Fruit fly (Drosophila melanogaster) whole organism, embryonic: ENCODE measurements around the gene mib2.

Source experiments
- Blimp-1 ChIP-seq: fragments of 200-800 bp; sonication (Bioruptor generic); optimal IDR thresholded peaks from 3 replicates; lab custom pipeline; 2018; ENCODE audit warnings: missing biosample characterization, missing genetic modification characterization, mild to moderate bottlenecking, moderate library complexity, missing genetic modification reagents
- CG10209 ChIP-seq: fragments of 200-800 bp; sonication (Bioruptor generic); optimal IDR thresholded peaks from 3 replicates; lab custom pipeline; 2017; ENCODE audit warnings: missing biosample characterization, mild to moderate bottlenecking, missing genetic modification characterization, missing genetic modification reagents
- CG11560 ChIP-seq: fragments of 200-800 bp; sonication (Bioruptor generic); IDR thresholded peaks from 3 replicates; pipeline ENCODE4 v1.3.6; 2022; ENCODE audit warnings: missing biosample characterization, missing genetic modification characterization
- CG12236 ChIP-seq: fragments of 200-800 bp; sonication (Bioruptor generic); optimal IDR thresholded peaks from 2 replicates; lab custom pipeline; 2016; ENCODE audit warnings: missing biosample characterization, missing genetic modification characterization
- CG13287 ChIP-seq: fragments of 200-800 bp; sonication (Bioruptor generic); IDR thresholded peaks from 2 replicates; pipeline ENCODE4 v1.3.6; 2022; ENCODE audit warnings: missing biosample characterization, missing genetic modification characterization; ENCODE audit not compliant: partially characterized antibody
- CG13894 ChIP-seq: fragments of 200-800 bp; sonication (Bioruptor generic); optimal IDR thresholded peaks from 3 replicates; lab custom pipeline; 2018; ENCODE audit warnings: missing biosample characterization, mild to moderate bottlenecking, missing genetic modification characterization, moderate library complexity
- CG14014 ChIP-seq: fragments of 200-800 bp; sonication (Bioruptor generic); IDR thresholded peaks from 2 replicates; pipeline ENCODE4 v1.3.6; 2022; ENCODE audit warnings: missing biosample characterization, missing genetic modification characterization
- CG16863 ChIP-seq: fragments of 200-800 bp; sonication (Bioruptor generic); optimal IDR thresholded peaks from 3 replicates; lab custom pipeline; 2016; ENCODE audit warnings: missing biosample characterization, missing genetic modification characterization
- CG17359 ChIP-seq: fragments of 200-800 bp; sonication (Bioruptor generic); optimal IDR thresholded peaks from 3 replicates; lab custom pipeline; 2018; ENCODE audit warnings: missing biosample characterization, mild to moderate bottlenecking, missing genetic modification characterization, moderate library complexity
- CG18764 ChIP-seq: fragments of 200-800 bp; sonication (Bioruptor generic); optimal IDR thresholded peaks from 3 replicates; lab custom pipeline; 2016; ENCODE audit warnings: missing biosample characterization, missing genetic modification characterization
- CG31441 ChIP-seq: fragments of 200-800 bp; sonication (Bioruptor generic); IDR thresholded peaks from 2 replicates; pipeline ENCODE4 v1.3.6; 2022; ENCODE audit warnings: missing biosample characterization, missing genetic modification characterization
- CG34422 ChIP-seq: fragments of 200-800 bp; sonication (Bioruptor generic); IDR thresholded peaks from 3 replicates; pipeline ENCODE4 v1.3.6; 2022; ENCODE audit warnings: missing biosample characterization, missing genetic modification characterization
- CG3838 ChIP-seq: fragments of 200-800 bp; sonication (Bioruptor generic); optimal IDR thresholded peaks from 3 replicates; lab custom pipeline; 2016; ENCODE audit warnings: missing biosample characterization, missing genetic modification characterization
- CG42726 ChIP-seq: fragments of 200-800 bp; sonication (Bioruptor generic); IDR thresholded peaks from 2 replicates; pipeline ENCODE4 v1.3.6; 2022; ENCODE audit warnings: missing biosample characterization, missing genetic modification characterization; ENCODE audit not compliant: partially characterized antibody
- CG4282 ChIP-seq: fragments of 200-800 bp; sonication (Bioruptor generic); optimal IDR thresholded peaks from 2 replicates; lab custom pipeline; 2016; ENCODE audit warnings: missing biosample characterization, missing genetic modification characterization
- CG7839 ChIP-seq: fragments of 200-800 bp; sonication (Bioruptor generic); optimal IDR thresholded peaks from 3 replicates; lab custom pipeline; 2018; ENCODE audit warnings: missing biosample characterization, mild to moderate bottlenecking, missing genetic modification characterization, moderate library complexity
- CG8089 ChIP-seq: fragments of 200-800 bp; sonication (Bioruptor generic); optimal IDR thresholded peaks from 3 replicates; lab custom pipeline; 2016; ENCODE audit warnings: missing biosample characterization, missing genetic modification characterization
- Chrac-16 ChIP-seq: fragments of 200-800 bp; sonication (Bioruptor generic); optimal IDR thresholded peaks from 3 replicates; lab custom pipeline; 2016; ENCODE audit warnings: missing biosample characterization, missing genetic modification characterization
- D19A ChIP-seq: fragments of 200-800 bp; optimal IDR thresholded peaks from 3 replicates; lab custom pipeline; 2019; ENCODE audit warnings: missing biosample characterization, mild to moderate bottlenecking, missing genetic modification characterization, moderate library complexity
- Deaf1 ChIP-seq: fragments of 200-800 bp; optimal IDR thresholded peaks from 3 replicates; lab custom pipeline; 2019; ENCODE audit warnings: missing biosample characterization, mild to moderate bottlenecking, missing genetic modification characterization, moderate library complexity
- ERR ChIP-seq: fragments of 200-800 bp; sonication (Bioruptor generic); optimal IDR thresholded peaks from 2 replicates; lab custom pipeline; 2016; ENCODE audit warnings: missing biosample characterization, missing genetic modification characterization
- Ets65A ChIP-seq: fragments of 200-800 bp; sonication (Bioruptor generic); peaks from one replicate; lab custom pipeline; 2016; ENCODE audit warnings: missing biosample characterization, missing genetic modification characterization
- Hmx ChIP-seq: fragments of 200-800 bp; sonication (Bioruptor generic); optimal IDR thresholded peaks from 2 replicates; lab custom pipeline; 2016; ENCODE audit warnings: missing biosample characterization, missing genetic modification characterization
- Hr51 ChIP-seq, 2 experiments: fragments of 200-800 bp; sonication (Bioruptor generic); optimal IDR thresholded peaks; 2 replicates in 1 of 2; 3 replicates in 1 of 2; lab custom pipeline; 2016 to 2018; ENCODE audit warnings: missing biosample characterization in 2 of 2, missing genetic modification characterization in 2 of 2, mild to moderate bottlenecking in 1 of 2, moderate library complexity in 1 of 2
- Lhr ChIP-seq: fragments of 200-800 bp; sonication (Bioruptor generic); optimal IDR thresholded peaks from 3 replicates; lab custom pipeline; 2017; ENCODE audit warnings: mild to moderate bottlenecking, missing biosample characterization, missing genetic modification reagents, missing genetic modification characterization
- Lpt ChIP-seq: fragments of >200 bp; optimal IDR thresholded peaks from 2 replicates; lab custom pipeline; 2018; ENCODE audit warnings: missing biosample characterization, missing genetic modification characterization
- Opbp ChIP-seq: fragments of 200-800 bp; sonication (Bioruptor generic); IDR thresholded peaks from 3 replicates; pipeline ENCODE4 v1.3.6; 2022; ENCODE audit warnings: missing biosample characterization, missing genetic modification characterization; ENCODE audit not compliant: partially characterized antibody
- Rx ChIP-seq: fragments of 200-800 bp; sonication (Bioruptor generic); IDR thresholded peaks from 2 replicates; pipeline ENCODE4 v1.3.6; 2022; ENCODE audit warnings: missing biosample characterization, missing genetic modification characterization
- Tbp ChIP-seq: fragments of >200 bp; optimal IDR thresholded peaks from 2 replicates; lab custom pipeline; 2018; ENCODE audit warnings: missing biosample characterization, missing genetic modification characterization
- Usf ChIP-seq: fragments of 200-800 bp; sonication (Bioruptor generic); optimal IDR thresholded peaks from 2 replicates; lab custom pipeline; 2017; ENCODE audit warnings: missing genotype, missing biosample characterization, missing genetic modification characterization
- ase ChIP-seq: fragments of 200-800 bp; sonication (Bioruptor generic); IDR thresholded peaks from 3 replicates; pipeline ENCODE4 v1.3.6; 2022; ENCODE audit warnings: missing biosample characterization, missing genetic modification characterization
- bowl ChIP-seq: fragments of 200-800 bp; sonication (Bioruptor generic); IDR thresholded peaks from 2 replicates; pipeline ENCODE4 v1.3.6; 2022; ENCODE audit warnings: missing biosample characterization, missing genetic modification characterization
- chinmo ChIP-seq: fragments of 200-800 bp; sonication (Bioruptor generic); IDR thresholded peaks from 4 replicates; pipeline ENCODE4 v1.3.6; 2022; ENCODE audit warnings: missing biosample characterization, missing genetic modification characterization; ENCODE audit not compliant: partially characterized antibody
- chn ChIP-seq: fragments of 200-800 bp; sonication (Bioruptor generic); optimal IDR thresholded peaks from 2 replicates; lab custom pipeline; 2016; ENCODE audit warnings: missing biosample characterization, missing genetic modification characterization
- corto ChIP-seq: fragments of 200-800 bp; sonication (Bioruptor generic); optimal IDR thresholded peaks from 2 replicates; lab custom pipeline; 2016; ENCODE audit warnings: missing biosample characterization, mild to moderate bottlenecking, missing genetic modification characterization, moderate library complexity
- gro ChIP-seq: fragments of 200-800 bp; sonication (Bioruptor generic); optimal IDR thresholded peaks from 2 replicates; lab custom pipeline; 2016; ENCODE audit warnings: missing biosample characterization, missing genetic modification characterization
- h ChIP-seq: fragments of >200 bp; optimal IDR thresholded peaks from 2 replicates; lab custom pipeline; 2017
- hth ChIP-seq: fragments of >200 bp; optimal IDR thresholded peaks from 2 replicates; lab custom pipeline; 2017; ENCODE audit warnings: inconsistent platforms
- jigr1 ChIP-seq: fragments of 200-800 bp; sonication (Bioruptor generic); IDR thresholded peaks from 3 replicates; pipeline ENCODE4 v1.3.6; 2022; ENCODE audit warnings: missing biosample characterization, missing genetic modification characterization
- klu ChIP-seq: fragments of 200-800 bp; sonication (Bioruptor generic); IDR thresholded peaks from 2 replicates; pipeline ENCODE4 v1.3.6; 2022; ENCODE audit warnings: missing biosample characterization, missing genetic modification characterization
- lbe ChIP-seq: fragments of 200-800 bp; sonication (Bioruptor generic); optimal IDR thresholded peaks from 2 replicates; lab custom pipeline; 2016; ENCODE audit warnings: missing biosample characterization, mild to moderate bottlenecking, missing genetic modification characterization
- odd ChIP-seq: fragments of 200-800 bp; sonication (Bioruptor generic); optimal IDR thresholded peaks from 2 replicates; lab custom pipeline; 2017; ENCODE audit warnings: missing biosample characterization, mild to moderate bottlenecking, missing genetic modification characterization
- repo ChIP-seq: fragments of 200-800 bp; sonication (Bioruptor generic); optimal IDR thresholded peaks from 2 replicates; lab custom pipeline; 2016; ENCODE audit warnings: missing biosample characterization, missing genetic modification characterization
- sc ChIP-seq, 3 experiments: fragments of >200 bp in 2 of 3; fragments of 200-800 bp in 1 of 3; sonication (Bioruptor generic) in 1 of 3; optimal IDR thresholded peaks; 2 replicates in 2 of 3; 3 replicates in 1 of 3; lab custom pipeline; 2017; ENCODE audit warnings: mild to moderate bottlenecking in 1 of 3, missing biosample characterization in 1 of 3, missing genetic modification characterization in 1 of 3, missing genetic modification reagents in 1 of 3
- sens-2 ChIP-seq: fragments of 200-800 bp; sonication (Bioruptor generic); IDR thresholded peaks from 2 replicates; pipeline ENCODE4 v1.3.6; 2022; ENCODE audit warnings: missing biosample characterization, missing genetic modification characterization
- sug ChIP-seq: fragments of 200-800 bp; optimal IDR thresholded peaks from 2 replicates; lab custom pipeline; 2019; ENCODE audit warnings: missing biosample characterization, mild to moderate bottlenecking, missing genetic modification characterization, moderate library complexity
- tap ChIP-seq: fragments of 200-800 bp; optimal IDR thresholded peaks from 3 replicates; lab custom pipeline; 2019; ENCODE audit warnings: missing biosample characterization, mild to moderate bottlenecking, missing genetic modification characterization, moderate library complexity
- wdn ChIP-seq: fragments of 200-800 bp; sonication (Bioruptor generic); IDR thresholded peaks from 2 replicates; pipeline ENCODE4 v1.3.6; 2022; ENCODE audit warnings: missing biosample characterization, missing genetic modification characterization

Gene mib2

DNA sequence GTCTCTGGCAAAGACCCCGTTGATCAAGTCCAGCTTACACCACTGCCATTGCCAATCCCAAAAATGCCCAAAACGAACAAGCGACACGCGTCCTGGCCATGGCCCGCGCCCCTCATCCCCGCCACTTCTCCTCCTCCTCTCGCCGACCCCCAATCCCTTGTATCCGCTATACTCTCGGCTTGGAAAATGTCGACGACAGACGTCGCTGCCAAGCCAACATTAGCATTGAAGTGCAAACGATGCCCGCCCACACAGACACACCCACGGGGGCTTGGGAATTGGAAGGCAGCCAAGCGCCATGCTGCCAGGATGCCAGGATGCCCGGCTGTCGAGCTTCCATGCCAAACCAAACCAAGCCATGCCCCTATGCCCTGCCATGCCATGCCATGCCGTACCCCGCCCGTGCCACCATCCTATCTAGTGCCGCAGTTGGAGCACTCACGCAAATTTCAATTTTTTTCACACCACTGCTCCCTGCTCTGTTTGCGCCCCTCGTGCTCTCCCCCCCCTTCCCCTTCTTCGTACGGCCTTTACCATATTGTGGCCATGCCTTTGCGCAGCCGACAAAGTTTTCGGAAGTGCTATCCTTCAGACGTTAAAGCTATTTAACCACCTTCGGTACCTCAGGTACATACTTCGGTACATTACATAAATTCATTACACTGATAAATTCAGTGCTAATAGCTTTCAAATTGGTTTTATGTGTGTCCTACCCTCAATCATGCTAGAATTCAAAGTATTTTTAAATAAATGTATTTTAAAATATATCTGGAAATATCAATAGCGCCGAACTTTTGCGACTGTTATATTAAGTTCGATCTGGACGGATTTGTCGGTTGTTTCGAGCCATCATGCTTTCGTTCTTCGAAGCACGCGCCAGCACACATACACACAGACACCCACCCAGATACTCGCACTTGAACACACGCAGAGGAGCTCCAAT, 12.7 kb upstream of the mib2 start (continued):
- TF ChIP-seq sc (optimal IDR thresholded peaks at IDR 0.05; lab: Kevin White, UChicago) (no peak), sc (GFP tag; optimal IDR thresholded peaks at IDR 0.05; lab: Kevin White, UChicago) (peak; percentile 80), Opbp (no peak), Tbp (no peak), CG13894 (tag; lab: Kevin White, UChicago) (peak; percentile 55), CG16863 (peak; percentile 28), repo (no peak), Rx (GFP tag; lab: Robert Waterston, UW) (no peak), Hr51 (GFP tag; optimal IDR thresholded peaks at IDR 0.05; lab: Kevin White, UChicago) (peak; percentile 12 to 89), wdn (GFP tag; lab: Robert Waterston, UW) (peak; percentile 47; the same call in 1 of the 2 replicates), corto (GFP tag; lab: Kevin White, UChicago) (peak; percentile 56), Ets65A (no peak), CG13287 (GFP tag; lab: Robert Waterston, UW) (no peak), CG18764 (GFP tag; lab: Kevin White, UChicago) (peak; percentile 34), ase (GFP tag; lab: Robert Waterston, UW) (no peak), CG10209 (GFP tag; lab: Kevin White, UChicago) (peak; percentile 81), tap (tag; lab: Kevin White, UChicago) (peak; percentile 64), ERR (no peak), Lpt (no peak), sens-2 (peak; percentile 22; the same call in 1 of the 2 replicates), chn (peak; percentile 49), gro (no peak), CG3838 (GFP tag; lab: Kevin White, UChicago) (no peak), lbe (GFP tag; lab: Kevin White, UChicago) (peak; percentile 65), odd (peak; percentile 81), h (lab: Kevin White, UChicago) (no peak), sug (peak; percentile 85), CG7839 (peak; percentile 85), Blimp-1 (peak; percentile 65), Lhr (GFP tag; lab: Kevin White, UChicago) (peak; percentile 36), CG34422 (GFP tag; lab: Robert Waterston, UW) (0 out of 3 replicates have a peak, but pooled peaks have one; percentile 22), CG42726 (GFP tag; lab: Robert Waterston, UW) (no peak), hth (lab: Kevin White, UChicago) (no peak), CG12236 (GFP tag; lab: Kevin White, UChicago) (no peak), CG4282 (GFP tag; lab: Kevin White, UChicago) (no peak), bowl (GFP tag; lab: Robert Waterston, UW) (no peak), jigr1 (GFP tag; lab: Robert Waterston, UW) (no peak), Chrac-16 (GFP tag; lab: Kevin White, UChicago) (peak; percentile 63), CG31441 (GFP tag; lab: Robert Waterston, UW) (peak; percentile 85), CG14014 (GFP tag; lab: Robert Waterston, UW) (peak; percentile 76), Deaf1 (peak; percentile 63), Hmx (GFP tag; lab: Kevin White, UChicago) (no peak), Usf (GFP tag; lab: Kevin White, UChicago) (peak; percentile 32), klu (peak; percentile 66; the same call in 1 of the 2 replicates), CG17359 (tag; lab: Kevin White, UChicago) (peak; percentile 72), D19A (peak; percentile 82), CG11560 (tag; lab: Robert Waterston, UW) (0 out of 3 replicates have a peak, but pooled peaks have one; percentile 12), CG8089 (GFP tag; lab: Kevin White, UChicago) (peak; percentile 13), chinmo (GFP tag; lab: Robert Waterston, UW) (0 out of 4 replicates have a peak, but pooled peaks have one; percentile 51)
- TF ChIP-seq, all 482 proteins: peak for 300
